Fruit fly (Drosophila melanogaster): ENCODE measurements around the gene feo.
A peak's percentile ranks its signal among the peaks of the same experiment; 100 is the strongest.

Gene feo

DNA sequence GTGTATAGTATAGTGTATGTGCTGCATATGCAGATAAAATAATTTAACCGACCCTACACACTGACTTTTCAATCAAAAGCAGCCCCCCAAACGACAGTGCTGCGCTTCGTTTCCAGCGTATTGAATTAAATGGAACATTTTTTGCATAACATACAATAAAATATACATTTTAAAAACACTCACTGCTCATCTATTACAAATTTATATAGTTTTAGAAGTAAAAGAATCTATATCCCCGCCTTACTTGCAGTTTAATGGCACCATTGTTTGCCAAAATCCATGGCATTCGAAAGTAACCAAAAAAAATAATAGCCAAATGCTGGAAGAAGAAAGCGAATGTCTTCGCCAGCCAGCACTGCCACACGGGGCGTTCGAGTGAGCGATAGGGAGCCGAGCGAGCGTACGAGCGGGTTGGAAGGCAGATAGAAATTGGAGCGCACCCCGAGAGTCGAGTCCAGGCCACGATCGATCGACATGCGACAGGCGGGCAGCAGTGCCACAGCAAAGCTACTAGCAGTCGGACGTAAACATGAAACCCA, 12.9 kb downstream of the feo start, which contains the start of gene CG15209:
Gene CG15209 (plus strand): TSS at position 489 of the 539 bp plus-strand sequence.
- TF ChIP-seq dac (GFP tag; optimal IDR thresholded peaks at IDR 0.05) (no peak), CG9139 (GFP tag; optimal IDR thresholded peaks at IDR 0.05) (no peak), CG8119 (GFP tag; IDR thresholded peaks at IDR 0.05) (no peak), Gug (GFP tag; IDR thresholded peaks at IDR 0.05) (no peak), Hr39 (GFP tag; optimal IDR thresholded peaks at IDR 0.05) (no peak), CG6163 (GFP tag; IDR thresholded peaks at IDR 0.05) (no peak), CG6808 (GFP tag; optimal IDR thresholded peaks at IDR 0.05) (no peak), CG3032 (tag; optimal IDR thresholded peaks at IDR 0.05) (no peak), lz (GFP tag; optimal IDR thresholded peaks at IDR 0.05) (peak; percentile 0), ss (GFP tag; optimal IDR thresholded peaks at IDR 0.05) (peak in 1 of 2 experiments; percentile 5), Ets96B (tag; optimal IDR thresholded peaks at IDR 0.05) (no peak), CG6276 (GFP tag; optimal IDR thresholded peaks at IDR 0.05) (no peak), CG8319 (GFP tag; optimal IDR thresholded peaks at IDR 0.05) (no peak), CG6854 (GFP tag; optimal IDR thresholded peaks at IDR 0.05) (no peak), topi (GFP tag; optimal IDR thresholded peaks at IDR 0.05) (peak; percentile 16), svp (GFP tag) (peak; percentile 73), eg (GFP tag; IDR thresholded peaks at IDR 0.05) (no peak), CG34406 (GFP tag; optimal IDR thresholded peaks at IDR 0.05) (no peak), Eip75B (GFP tag; optimal IDR thresholded peaks at IDR 0.05) (no peak), CG10631 (GFP tag; optimal IDR thresholded peaks at IDR 0.05) (no peak), cyc (GFP tag; optimal IDR thresholded peaks at IDR 0.05) (no peak), Smox (GFP tag; optimal IDR thresholded peaks at IDR 0.05) (no peak), vri (GFP tag; optimal IDR thresholded peaks at IDR 0.05) (no peak), Eip78C (GFP tag) (peak; percentile 51), salr (GFP tag; optimal IDR thresholded peaks at IDR 0.05) (no peak), CG32006 (GFP tag; optimal IDR thresholded peaks at IDR 0.05) (peak; percentile 30), acj6 (GFP tag; optimal IDR thresholded peaks at IDR 0.05) (no peak), OdsH (GFP tag; optimal IDR thresholded peaks at IDR 0.05) (no peak), CG1621 (tag; optimal IDR thresholded peaks at IDR 0.05) (no peak), CG11762 (GFP tag; optimal IDR thresholded peaks at IDR 0.05; ENCODE audit: insufficient read depth) (no peak), Eip93F (GFP tag; optimal IDR thresholded peaks at IDR 0.05) (no peak), Sox102F (GFP tag; optimal IDR thresholded peaks at IDR 0.05) (no peak), Hr38 (GFP tag; optimal IDR thresholded peaks at IDR 0.05) (no peak), Hr4 (GFP tag; optimal IDR thresholded peaks at IDR 0.05) (no peak), net (GFP tag; optimal IDR thresholded peaks at IDR 0.05) (no peak), Ets21C (GFP tag; optimal IDR thresholded peaks at IDR 0.05) (no peak), CG11902 (GFP tag; optimal IDR thresholded peaks at IDR 0.05) (no peak), fd59A (GFP tag; optimal IDR thresholded peaks at IDR 0.05) (no peak), fkh (GFP tag; optimal IDR thresholded peaks at IDR 0.05) (no peak), dsx (GFP tag; optimal IDR thresholded peaks at IDR 0.05; ENCODE audit: poor library complexity, severe bottlenecking) (no peak), CG15336 (GFP tag; IDR thresholded peaks at IDR 0.05) (no peak), achi (GFP tag; optimal IDR thresholded peaks at IDR 0.05) (no peak), CG10669 (GFP tag; optimal IDR thresholded peaks at IDR 0.05) (no peak), fd85E (GFP tag; optimal IDR thresholded peaks at IDR 0.05) (no peak), Sox14 (GFP tag; optimal IDR thresholded peaks at IDR 0.05) (no peak), spab (GFP tag; optimal IDR thresholded peaks at IDR 0.05) (no peak), CG4318 (GFP tag; optimal IDR thresholded peaks at IDR 0.05) (no peak), Sox15 (GFP tag; optimal IDR thresholded peaks at IDR 0.05) (no peak), CG6792 (GFP tag; optimal IDR thresholded peaks at IDR 0.05) (no peak), CG8632 (GFP tag; optimal IDR thresholded peaks at IDR 0.05) (no peak), Blimp-1 (GFP tag; optimal IDR thresholded peaks at IDR 0.05) (no peak), CG11294 (GFP tag; IDR thresholded peaks at IDR 0.05) (no peak)

All from whole organism, prepupa.